Worm (Caenorhabditis elegans): ENCODE measurements around the gene ntl-3.

ce11 chrIII:11794389-11794788 is 51.9 kb downstream of the ntl-3 start:
- TF ChIP-seq unc-62 (GFP tag; optimal IDR thresholded peaks at IDR 0.05) (no peak), ama-1 (optimal IDR thresholded peaks at IDR 0.05) (no peak), ama-1 (GFP tag; optimal IDR thresholded peaks at IDR 0.05) (no peak), ccch-3 (GFP tag; optimal IDR thresholded peaks at IDR 0.05) (no peak), ztf-26 (tag; optimal IDR thresholded peaks at IDR 0.05) (no peak), let-526 (GFP tag; IDR thresholded peaks at IDR 0.05) (no peak), madf-10 (tag; optimal IDR thresholded peaks at IDR 0.05) (no peak), B0261.1 (tag; optimal IDR thresholded peaks at IDR 0.05) (no peak), repo-1 (tag; optimal IDR thresholded peaks at IDR 0.05) (no peak), snpc-1.1 (tag; optimal IDR thresholded peaks at IDR 0.05; ENCODE audit: insufficient read depth) (no peak), F22D6.2 (tag; optimal IDR thresholded peaks at IDR 0.05) (no peak), zim-3 (tag; optimal IDR thresholded peaks at IDR 0.05) (no peak)

Data from whole organism, young adult.